Fruit fly (Drosophila melanogaster) whole organism, embryonic: ENCODE results near the gene CG33181.

ENCODE experiments used
- Abd-B ChIP-seq: fragments of 200-800 bp; sonication (Bioruptor generic); optimal IDR thresholded peaks from 2 replicates; lab custom pipeline; 2018; ENCODE audit warnings: missing biosample characterization, mild to moderate bottlenecking, missing genetic modification characterization, moderate library complexity
- Ada2b ChIP-seq: fragments of 200-800 bp; sonication (Bioruptor generic); IDR thresholded peaks from 2 replicates; pipeline ENCODE4 v1.3.6; 2022; ENCODE audit warnings: missing biosample characterization, missing genetic modification characterization
- Aef1 ChIP-seq: fragments of 200-800 bp; sonication (Bioruptor generic); IDR thresholded peaks from 3 replicates; pipeline ENCODE4 v1.3.6; 2022; ENCODE audit warnings: missing biosample characterization, missing genetic modification characterization
- C15 ChIP-seq: fragments of 200-800 bp; sonication (Bioruptor generic); IDR thresholded peaks from 3 replicates; pipeline ENCODE4 v1.3.6; 2022; ENCODE audit warnings: missing biosample characterization, missing genetic modification characterization
- CG10462 ChIP-seq: fragments of 200-800 bp; sonication (Bioruptor generic); optimal IDR thresholded peaks from 2 replicates; lab custom pipeline; 2016; ENCODE audit warnings: missing biosample characterization, missing genetic modification characterization
- CG10959 ChIP-seq: fragments of 200-800 bp; sonication (Bioruptor generic); IDR thresholded peaks from 2 replicates; pipeline ENCODE4 v1.3.6; 2022; ENCODE audit warnings: missing biosample characterization, missing genetic modification characterization
- CG11504 ChIP-seq: fragments of 200-800 bp; sonication (Bioruptor generic); optimal IDR thresholded peaks from 3 replicates; lab custom pipeline; 2019; ENCODE audit warnings: missing biosample characterization, mild to moderate bottlenecking, missing genetic modification characterization, moderate library complexity
- CG13424 ChIP-seq: fragments of 200-800 bp; sonication (Bioruptor generic); optimal IDR thresholded peaks from 2 replicates; lab custom pipeline; 2019; ENCODE audit warnings: missing biosample characterization, mild to moderate bottlenecking, missing genetic modification characterization, moderate library complexity
- CG15514 ChIP-seq: fragments of 200-800 bp; sonication (Bioruptor generic); optimal IDR thresholded peaks from 3 replicates; lab custom pipeline; 2017; ENCODE audit warnings: missing biosample characterization, missing genetic modification characterization, mild to moderate bottlenecking, moderate library complexity, missing genetic modification reagents
- CG16779 ChIP-seq: fragments of 200-800 bp; sonication (Bioruptor generic); IDR thresholded peaks from 2 replicates; pipeline ENCODE4 v1.3.6; 2022; ENCODE audit warnings: missing biosample characterization, missing genetic modification characterization
- CG17361 ChIP-seq: fragments of 200-800 bp; sonication (Bioruptor generic); IDR thresholded peaks from 3 replicates; pipeline ENCODE4 v1.3.6; 2022; ENCODE audit warnings: missing biosample characterization, missing genetic modification characterization
- CG2199 ChIP-seq: fragments of 200-800 bp; sonication (Bioruptor generic); IDR thresholded peaks from 3 replicates; pipeline ENCODE4 v1.3.6; 2022; ENCODE audit warnings: missing biosample characterization, missing genetic modification characterization
- CG2678 ChIP-seq: fragments of 200-800 bp; sonication (Bioruptor generic); optimal IDR thresholded peaks from 3 replicates; lab custom pipeline; 2019; ENCODE audit warnings: missing biosample characterization, mild to moderate bottlenecking, missing genetic modification characterization, moderate library complexity
- CG3726 ChIP-seq: fragments of 200-800 bp; sonication (Bioruptor generic); IDR thresholded peaks from 3 replicates; pipeline ENCODE4, ENCODE4 v1.3.6; 2022; ENCODE audit warnings: missing biosample characterization, missing genetic modification characterization
- CG3838 ChIP-seq: fragments of 200-800 bp; sonication (Bioruptor generic); optimal IDR thresholded peaks from 3 replicates; lab custom pipeline; 2016; ENCODE audit warnings: missing biosample characterization, missing genetic modification characterization
- CG4854 ChIP-seq: fragments of 200-800 bp; sonication (Bioruptor generic); optimal IDR thresholded peaks from 2 replicates; lab custom pipeline; 2016; ENCODE audit warnings: missing biosample characterization, missing genetic modification characterization, inconsistent platforms
- CG6272 ChIP-seq: fragments of 200-800 bp; sonication (Bioruptor generic); IDR thresholded peaks from 2 replicates; pipeline ENCODE4 v1.3.6; 2022; ENCODE audit warnings: missing biosample characterization, missing genetic modification characterization
- CG7839 ChIP-seq: fragments of 200-800 bp; sonication (Bioruptor generic); optimal IDR thresholded peaks from 3 replicates; lab custom pipeline; 2018; ENCODE audit warnings: missing biosample characterization, mild to moderate bottlenecking, missing genetic modification characterization, moderate library complexity
- CoRest ChIP-seq: fragments of 200-800 bp; sonication (Bioruptor generic); optimal IDR thresholded peaks from 3 replicates; lab custom pipeline; 2018; ENCODE audit warnings: missing biosample characterization, mild to moderate bottlenecking, missing genetic modification characterization, moderate library complexity
- Dip2 ChIP-seq: fragments of 200-800 bp; sonication (Bioruptor generic); IDR thresholded peaks from 2 replicates; pipeline ENCODE4 v1.3.6; 2022; ENCODE audit warnings: missing biosample characterization, missing genetic modification characterization
- Eip74EF ChIP-seq, 2 experiments: fragments of 200-800 bp in 1 of 2; fragments of >200 bp in 1 of 2; sonication (Bioruptor generic) in 1 of 2; optimal IDR thresholded peaks; 2 replicates each; lab custom pipeline; 2017 to 2019; ENCODE audit warnings: missing biosample characterization in 2 of 2, missing genetic modification characterization in 2 of 2, mild to moderate bottlenecking in 1 of 2, moderate library complexity in 1 of 2
- Ets65A ChIP-seq: fragments of 200-800 bp; sonication (Bioruptor generic); peaks from one replicate; lab custom pipeline; 2016; ENCODE audit warnings: missing biosample characterization, missing genetic modification characterization
- HLH54F ChIP-seq: fragments of 200-800 bp; sonication (Bioruptor generic); optimal IDR thresholded peaks from 3 replicates; lab custom pipeline; 2016; ENCODE audit warnings: missing biosample characterization, missing genetic modification characterization
- Hey ChIP-seq: fragments of 200-800 bp; sonication (Bioruptor generic); optimal IDR thresholded peaks from 3 replicates; lab custom pipeline; 2018; ENCODE audit warnings: missing biosample characterization, mild to moderate bottlenecking, missing genetic modification characterization
- Hsf ChIP-seq: fragments of 200-800 bp; sonication (Bioruptor generic); optimal IDR thresholded peaks from 3 replicates; lab custom pipeline; 2016; ENCODE audit warnings: missing biosample characterization, missing genetic modification characterization
- MTF-1 ChIP-seq: fragments of 200-800 bp; sonication (Bioruptor generic); optimal IDR thresholded peaks from 2 replicates; lab custom pipeline; 2018; ENCODE audit warnings: missing biosample characterization, mild to moderate bottlenecking, missing genetic modification characterization, borderline replicate concordance
- Meics ChIP-seq: fragments of 200-800 bp; sonication (Bioruptor generic); optimal IDR thresholded peaks from 2 replicates; lab custom pipeline; 2017; ENCODE audit warnings: missing biosample characterization, mild to moderate bottlenecking, missing genetic modification characterization
- Nf-YA ChIP-seq: fragments of 200-800 bp; sonication (Bioruptor generic); IDR thresholded peaks from 2 replicates; pipeline ENCODE4 v1.3.6; 2022; ENCODE audit warnings: missing biosample characterization, missing genetic modification characterization
- PHDP ChIP-seq: fragments of 200-800 bp; sonication (Bioruptor generic); optimal IDR thresholded peaks from 3 replicates; lab custom pipeline; 2018; ENCODE audit warnings: missing biosample characterization, mild to moderate bottlenecking, missing genetic modification characterization, moderate library complexity
- Pdp1 ChIP-seq, 2 experiments: fragments of 200-800 bp; sonication (Bioruptor generic); optimal IDR thresholded peaks; 3 replicates each; lab custom pipeline; 2016; ENCODE audit warnings: missing biosample characterization in 2 of 2, missing genetic modification characterization in 2 of 2, mild to moderate bottlenecking in 1 of 2, moderate library complexity in 1 of 2
- Sox100B ChIP-seq: fragments of 200-800 bp; sonication (Bioruptor generic); optimal IDR thresholded peaks from 3 replicates; lab custom pipeline; 2018; ENCODE audit warnings: missing biosample characterization, mild to moderate bottlenecking, missing genetic modification characterization
- Xbp1 ChIP-seq: fragments of 200-800 bp; sonication (Bioruptor generic); optimal IDR thresholded peaks from 3 replicates; lab custom pipeline; 2016; ENCODE audit warnings: missing biosample characterization, mild to moderate bottlenecking, missing genetic modification characterization
- bab2 ChIP-seq: fragments of 200-800 bp; sonication (Bioruptor generic); optimal IDR thresholded peaks from 2 replicates; lab custom pipeline; 2016; ENCODE audit warnings: missing biosample characterization, missing genetic modification characterization
- chm ChIP-seq: fragments of 200-800 bp; sonication (Bioruptor generic); IDR thresholded peaks from 2 replicates; pipeline ENCODE4 v1.3.6; 2022; ENCODE audit warnings: missing biosample characterization, missing genetic modification characterization
- crc ChIP-seq: fragments of 200-800 bp; sonication (Bioruptor generic); optimal IDR thresholded peaks from 2 replicates; lab custom pipeline; 2016; ENCODE audit warnings: missing biosample characterization, missing genetic modification characterization
- dmrt99B ChIP-seq: fragments of 200-800 bp; sonication (Bioruptor generic); optimal IDR thresholded peaks from 2 replicates; lab custom pipeline; 2018; ENCODE audit warnings: missing biosample characterization, mild to moderate bottlenecking, missing genetic modification characterization, moderate library complexity
- dysf ChIP-seq: fragments of 200-800 bp; sonication (Bioruptor generic); IDR thresholded peaks from 3 replicates; pipeline ENCODE4 v1.3.6; 2022; ENCODE audit warnings: missing biosample characterization, missing genetic modification characterization
- emc ChIP-seq: fragments of 200-800 bp; sonication (Bioruptor generic); optimal IDR thresholded peaks from 2 replicates; lab custom pipeline; 2016; ENCODE audit warnings: missing biosample characterization, missing genetic modification characterization
- eyg ChIP-seq: fragments of 200-800 bp; sonication (Bioruptor generic); optimal IDR thresholded peaks from 3 replicates; lab custom pipeline; 2016; ENCODE audit warnings: missing biosample characterization, missing genetic modification characterization
- fd3F ChIP-seq: fragments of 200-800 bp; sonication (Bioruptor generic); optimal IDR thresholded peaks from 2 replicates; lab custom pipeline; 2018; ENCODE audit warnings: missing biosample characterization, mild to moderate bottlenecking, missing genetic modification characterization, moderate library complexity
- gem ChIP-seq: fragments of 200-800 bp; sonication (Bioruptor generic); optimal IDR thresholded peaks from 2 replicates; lab custom pipeline; 2019; ENCODE audit warnings: missing biosample characterization, mild to moderate bottlenecking, missing genetic modification characterization, moderate library complexity
- grau ChIP-seq: fragments of 200-800 bp; optimal IDR thresholded peaks from 3 replicates; lab custom pipeline; 2019; ENCODE audit warnings: missing biosample characterization, mild to moderate bottlenecking, missing genetic modification characterization, moderate library complexity
- gsb ChIP-seq: fragments of 200-800 bp; sonication (Bioruptor generic); IDR thresholded peaks from 2 replicates; pipeline ENCODE4 v1.3.6; 2022; ENCODE audit warnings: missing biosample characterization, missing genetic modification characterization
- pan ChIP-seq, 4 experiments: fragments of >200 bp in 3 of 4; fragments of 200-800 bp in 1 of 4; sonication (Bioruptor generic) in 1 of 4; optimal IDR thresholded peaks in 3 of 4; IDR thresholded peaks in 1 of 4; 2 replicates each; pipeline versions ENCODE4 v1.3.6 to Lab custom; 2017 to 2022; ENCODE audit warnings: missing biosample characterization in 2 of 4, missing genetic modification characterization in 2 of 4, mixed read lengths in 1 of 4
- pnt ChIP-seq: fragments of 200-800 bp; sonication (Bioruptor generic); optimal IDR thresholded peaks from 3 replicates; lab custom pipeline; 2016; ENCODE audit warnings: missing biosample characterization, missing genetic modification characterization
- pum ChIP-seq: fragments of 200-800 bp; sonication (Bioruptor generic); optimal IDR thresholded peaks from 2 replicates; lab custom pipeline; 2016; ENCODE audit warnings: missing biosample characterization, missing genetic modification characterization
- schlank ChIP-seq: fragments of 200-800 bp; sonication (Bioruptor generic); optimal IDR thresholded peaks from 2 replicates; lab custom pipeline; 2018; ENCODE audit warnings: missing biosample characterization, mild to moderate bottlenecking, missing genetic modification characterization
- slou ChIP-seq: fragments of 200-800 bp; sonication (Bioruptor generic); optimal IDR thresholded peaks from 3 replicates; lab custom pipeline; 2016; ENCODE audit warnings: missing biosample characterization, missing genetic modification characterization
- tgo ChIP-seq: fragments of 200-800 bp; sonication (Bioruptor generic); IDR thresholded peaks from 3 replicates; pipeline ENCODE4 v1.3.6; 2022; ENCODE audit warnings: missing biosample characterization, missing genetic modification characterization
- z ChIP-seq: fragments of 200-800 bp; sonication (Bioruptor generic); IDR thresholded peaks from 3 replicates; pipeline ENCODE4 v1.3.6; 2022; ENCODE audit warnings: missing biosample characterization, missing genetic modification characterization

Gene CG33181

DNA sequence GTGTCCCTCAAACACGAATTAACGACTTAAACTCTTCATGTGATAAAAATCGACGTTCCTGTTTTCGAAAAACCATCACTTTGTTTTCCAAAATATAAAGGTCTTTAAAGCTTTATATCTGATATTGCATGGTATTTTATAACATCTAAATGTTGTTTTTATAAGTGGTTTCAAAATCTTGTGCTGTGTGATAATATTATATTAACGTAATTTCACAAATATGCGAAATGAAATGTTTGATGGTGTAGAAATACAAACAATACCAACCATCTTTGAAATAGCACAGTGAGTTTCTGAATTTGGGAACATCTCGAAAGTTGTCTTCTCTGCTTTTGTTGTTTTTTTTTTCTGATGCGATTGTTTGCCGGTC, 1.8 kb downstream of the CG33181 start:
- TF ChIP-seq CG2678 (tag; lab: Kevin White, UChicago), result peak; percentile 43
- TF ChIP-seq Abd-B (GFP tag; lab: Kevin White, UChicago), result peak; percentile 24
- peak; percentile 27 for TF ChIP-seq CoRest
- no peak for TF ChIP-seq Ada2b (GFP tag; lab: Robert Waterston, UW)
- TF ChIP-seq CG11504 (tag; lab: Kevin White, UChicago), result peak; percentile 21
- TF ChIP-seq pan (optimal IDR thresholded peaks at IDR 0.05; lab: Kevin White, UChicago), result no peak
- TF ChIP-seq pan (GFP tag; optimal IDR thresholded peaks at IDR 0.05 in 1 of 2, IDR thresholded peaks at IDR 0.05 in 1 of 2), result peak in 1 of 2 experiments; percentile 6
- TF ChIP-seq fd3F, result peak; percentile 1
- peak; percentile 37 for TF ChIP-seq CG7839 (tag; lab: Kevin White, UChicago)
- peak; percentile 3 for TF ChIP-seq Meics (GFP tag; lab: Kevin White, UChicago)
- TF ChIP-seq slou (GFP tag; lab: Kevin White, UChicago), result no peak
- no peak for TF ChIP-seq MTF-1
- TF ChIP-seq CG16779 (GFP tag; lab: Robert Waterston, UW), result no peak
- peak; percentile 23 for TF ChIP-seq grau (tag; lab: Kevin White, UChicago)
- peak; percentile 36 for TF ChIP-seq gem (tag; lab: Kevin White, UChicago)
- no peak for TF ChIP-seq Dip2 (GFP tag; lab: Robert Waterston, UW)
- peak; percentile 17 for TF ChIP-seq dmrt99B (tag; lab: Kevin White, UChicago)
- no peak for TF ChIP-seq chm (GFP tag; lab: Robert Waterston, UW)
- TF ChIP-seq, all 482 proteins: peak for 11

DNA sequence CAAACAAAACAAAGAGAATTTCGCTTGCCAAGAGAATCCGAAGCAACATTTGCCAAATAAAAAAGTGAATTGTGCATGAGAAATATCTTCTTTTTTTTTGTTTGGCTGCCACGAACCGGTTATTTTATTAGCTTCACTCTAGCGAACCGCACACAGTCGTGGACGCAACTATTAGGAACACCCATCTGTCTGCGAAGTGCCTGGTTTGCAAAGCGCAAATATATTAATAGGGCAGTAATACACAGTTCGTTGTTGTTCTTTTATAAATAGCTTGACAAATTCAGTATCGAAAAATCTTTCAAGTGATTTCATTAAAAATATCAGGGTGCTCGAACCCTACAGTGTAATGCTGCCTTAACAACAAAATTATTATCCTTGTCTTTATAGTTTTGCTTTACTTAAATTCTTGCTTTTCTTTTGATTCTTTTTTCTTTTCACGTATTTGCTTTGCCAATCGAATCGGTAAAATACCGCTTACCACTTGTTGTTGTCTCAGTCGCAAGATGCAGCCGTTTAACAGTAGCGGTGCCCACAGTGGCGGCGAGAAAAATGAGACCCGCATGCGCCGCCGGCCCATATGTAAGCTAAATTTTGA, 2.4 kb downstream of the CG33181 start:
- TF ChIP-seq gsb, result no peak
- no peak for TF ChIP-seq CG13424 (tag; lab: Kevin White, UChicago)
- no peak for TF ChIP-seq Aef1
- TF ChIP-seq CG6272 (GFP tag; lab: Robert Waterston, UW), result 0 out of 2 replicates have a peak, but pooled peaks have one; percentile 12
- TF ChIP-seq eyg (GFP tag; lab: Kevin White, UChicago), result no peak
- TF ChIP-seq Sox100B, result peak; percentile 17
- TF ChIP-seq CG17361 (GFP tag; lab: Robert Waterston, UW), result no peak
- no peak for TF ChIP-seq CG4854 (GFP tag; lab: Kevin White, UChicago)
- TF ChIP-seq schlank (tag; lab: Kevin White, UChicago), result no peak
- TF ChIP-seq dysf (GFP tag; lab: Robert Waterston, UW), result peak; percentile 34; the same call in 1 of the 3 replicates
- no peak for TF ChIP-seq Eip74EF (GFP tag; optimal IDR thresholded peaks at IDR 0.05; lab: Kevin White, UChicago)
- peak; percentile 17 to 18 for TF ChIP-seq Pdp1 (GFP tag; optimal IDR thresholded peaks at IDR 0.05; lab: Kevin White, UChicago)
- peak; percentile 4 for TF ChIP-seq pum (GFP tag; lab: Kevin White, UChicago)
- no peak for TF ChIP-seq crc (GFP tag; lab: Kevin White, UChicago)
- no peak for TF ChIP-seq z (GFP tag; lab: Robert Waterston, UW)
- peak; percentile 10 for TF ChIP-seq PHDP (tag; lab: Kevin White, UChicago)
- no peak for TF ChIP-seq CG3838 (GFP tag; lab: Kevin White, UChicago)
- peak; percentile 91 for TF ChIP-seq Ets65A
- TF ChIP-seq CG3726, result no peak
- TF ChIP-seq pnt, result peak; percentile 21
- TF ChIP-seq CG2199 (GFP tag; lab: Robert Waterston, UW), result no peak
- no peak for TF ChIP-seq tgo (GFP tag; lab: Robert Waterston, UW)
- TF ChIP-seq CG10462 (GFP tag; lab: Kevin White, UChicago), result peak; percentile 17
- no peak for TF ChIP-seq CG10959
- TF ChIP-seq HLH54F (GFP tag; lab: Kevin White, UChicago), result peak; percentile 18
- TF ChIP-seq emc, result no peak
- TF ChIP-seq CG15514 (GFP tag; lab: Kevin White, UChicago), result no peak
- no peak for TF ChIP-seq C15
- TF ChIP-seq Hey, result no peak
- peak; percentile 39 for TF ChIP-seq bab2
- TF ChIP-seq Nf-YA (GFP tag; lab: Robert Waterston, UW), result no peak
- peak; percentile 52 for TF ChIP-seq Xbp1 (GFP tag; lab: Kevin White, UChicago)
- TF ChIP-seq Hsf (GFP tag; lab: Kevin White, UChicago), result peak; percentile 35
